Worm (Caenorhabditis elegans): ENCODE measurements around the gene F11A5.15.

The F11A5.15 gene

ce11 chrV:16213323-16213722 is 5.1 kb downstream of the F11A5.15 start:
- no peak for TF ChIP-seq lsy-2 (tag; optimal IDR thresholded peaks at IDR 0.05)
- no peak for TF ChIP-seq unc-39 (tag; optimal IDR thresholded peaks at IDR 0.05)
- TF ChIP-seq C34F6.9 (tag; optimal IDR thresholded peaks at IDR 0.05), result no peak
- peak; percentile 81 for TF ChIP-seq nhr-21 (tag; optimal IDR thresholded peaks at IDR 0.05)
- TF ChIP-seq elt-3 (tag; optimal IDR thresholded peaks at IDR 0.05), result no peak
- TF ChIP-seq nhr-25 (tag; optimal IDR thresholded peaks at IDR 0.05), result peak; percentile 45
- TF ChIP-seq mdl-1 (tag; optimal IDR thresholded peaks at IDR 0.05), result peak in 1 of 2 experiments; percentile 3
- no peak for TF ChIP-seq sem-4 (tag; optimal IDR thresholded peaks at IDR 0.05)
- no peak for TF ChIP-seq snpc-4 (tag; optimal IDR thresholded peaks at IDR 0.05)
- TF ChIP-seq fos-1 (tag; optimal IDR thresholded peaks at IDR 0.05), result no peak
- no peak for TF ChIP-seq ama-1 (optimal IDR thresholded peaks at IDR 0.05)
- TF ChIP-seq ztf-1 (GFP tag; conservative IDR thresholded peaks at IDR 0.05), result no peak
- no peak for TF ChIP-seq unc-62 (GFP tag; optimal IDR thresholded peaks at IDR 0.05)
- no peak for TF ChIP-seq nhr-11 (tag; optimal IDR thresholded peaks at IDR 0.05)
- no peak for TF ChIP-seq zag-1 (tag; optimal IDR thresholded peaks at IDR 0.05)
- TF ChIP-seq F13H6.1 (tag; optimal IDR thresholded peaks at IDR 0.05), result no peak
- no peak for TF ChIP-seq lin-11 (tag; optimal IDR thresholded peaks at IDR 0.05)
- TF ChIP-seq aly-2 (tag; optimal IDR thresholded peaks at IDR 0.05), result no peak
- peak; percentile 27 for TF ChIP-seq gmeb-1 (tag; optimal IDR thresholded peaks at IDR 0.05)
- TF ChIP-seq nhr-129 (tag; optimal IDR thresholded peaks at IDR 0.05), result no peak
- TF ChIP-seq nhr-10 (tag; optimal IDR thresholded peaks at IDR 0.05), result no peak
- no peak for TF ChIP-seq nhr-6 (tag; optimal IDR thresholded peaks at IDR 0.05)
- TF ChIP-seq alr-1 (tag; optimal IDR thresholded peaks at IDR 0.05), result no peak
- TF ChIP-seq unc-55 (GFP tag; optimal IDR thresholded peaks at IDR 0.05), result no peak
- peak; percentile 49 for TF ChIP-seq blmp-1 (tag; optimal IDR thresholded peaks at IDR 0.05; ENCODE audit: insufficient read depth)
- no peak for TF ChIP-seq nhr-237 (tag; optimal IDR thresholded peaks at IDR 0.05)
- no peak for TF ChIP-seq nhr-23 (tag; optimal IDR thresholded peaks at IDR 0.05)
- TF ChIP-seq sma-3 (GFP tag; optimal IDR thresholded peaks at IDR 0.05), result peak; percentile 36
- no peak for TF ChIP-seq R02D3.7 (tag; optimal IDR thresholded peaks at IDR 0.05)
- TF ChIP-seq nhr-12 (tag; optimal IDR thresholded peaks at IDR 0.05), result no peak
- peak; percentile 91 for TF ChIP-seq sma-9 (GFP tag; optimal IDR thresholded peaks at IDR 0.05)
- no peak for TF ChIP-seq sma-9 (tag; optimal IDR thresholded peaks at IDR 0.05)
- peak; percentile 0 for TF ChIP-seq egl-27 (tag; optimal IDR thresholded peaks at IDR 0.05)
- no peak for TF ChIP-seq mab-5 (tag; optimal IDR thresholded peaks at IDR 0.05)
- TF ChIP-seq dmd-4 (tag; optimal IDR thresholded peaks at IDR 0.05), result no peak
- no peak for TF ChIP-seq ztf-4 (tag; optimal IDR thresholded peaks at IDR 0.05)
- TF ChIP-seq ceh-82 (tag; optimal IDR thresholded peaks at IDR 0.05), result no peak
- no peak for TF ChIP-seq ceh-16 (tag; optimal IDR thresholded peaks at IDR 0.05)
- TF ChIP-seq ZK546.5 (tag; optimal IDR thresholded peaks at IDR 0.05), result no peak
- TF ChIP-seq Y55F3AM.14 (GFP tag; optimal IDR thresholded peaks at IDR 0.05), result peak; percentile 14
- TF ChIP-seq elt-1 (tag; optimal IDR thresholded peaks at IDR 0.05), result no peak
- peak; percentile 5 for TF ChIP-seq crh-2 (tag; optimal IDR thresholded peaks at IDR 0.05)

DNA sequence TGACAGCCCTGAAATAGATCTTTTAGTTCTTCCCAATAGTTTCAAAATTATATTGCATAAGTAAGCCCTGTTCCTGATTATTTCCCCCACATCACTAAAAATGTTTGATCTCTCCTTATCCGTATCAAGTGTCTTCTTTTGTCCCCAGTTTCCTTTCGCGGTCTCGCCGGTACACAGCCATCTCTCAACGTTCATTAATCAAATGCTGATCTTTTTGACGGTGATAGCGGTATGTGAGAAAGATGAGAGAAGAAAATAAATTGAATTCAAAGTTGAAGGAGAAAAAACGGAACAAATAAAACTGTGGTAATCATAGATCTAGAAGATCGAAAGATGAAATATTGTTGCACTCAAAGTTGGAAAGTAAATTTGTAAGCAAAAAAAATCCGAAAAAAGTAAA is 6.7 kb downstream of the F11A5.15 start:
- TF ChIP-seq nhr-21 (tag; optimal IDR thresholded peaks at IDR 0.05) (peak; percentile 61), lin-13 (GFP tag; optimal IDR thresholded peaks at IDR 0.05) (no peak), sma-9 (GFP tag; optimal IDR thresholded peaks at IDR 0.05) (peak; percentile 76), sma-9 (tag; optimal IDR thresholded peaks at IDR 0.05) (no peak), nhr-129 (tag; optimal IDR thresholded peaks at IDR 0.05) (no peak), nhr-23 (tag; optimal IDR thresholded peaks at IDR 0.05) (no peak)

All from whole organism, L2 larva.